Fruit fly (Drosophila melanogaster) whole organism, embryonic: ENCODE data around the gene S6KL.

ENCODE experiments used
- Atf3 ChIP-seq: fragments of 200-800 bp; sonication (Bioruptor generic); optimal IDR thresholded peaks from 3 replicates; lab custom pipeline; 2016; ENCODE audit warnings: missing biosample characterization, missing genetic modification characterization
- B-H2 ChIP-seq: fragments of 200-800 bp; sonication (Bioruptor generic); optimal IDR thresholded peaks from 2 replicates; lab custom pipeline; 2018; ENCODE audit warnings: missing biosample characterization, mild to moderate bottlenecking, missing genetic modification characterization
- CG10267 ChIP-seq: fragments of 200-800 bp; sonication (Bioruptor generic); optimal IDR thresholded peaks from 2 replicates; lab custom pipeline; 2018; ENCODE audit warnings: missing biosample characterization, mild to moderate bottlenecking, missing genetic modification characterization, moderate library complexity
- CG11093 ChIP-seq: fragments of 200-800 bp; sonication (Bioruptor generic); IDR thresholded peaks from 3 replicates; pipeline ENCODE4 v1.3.6; 2022; ENCODE audit warnings: missing biosample characterization, missing genetic modification characterization
- CG11247 ChIP-seq: fragments of 200-800 bp; sonication (Bioruptor generic); IDR thresholded peaks from 2 replicates; pipeline ENCODE4 v1.3.6; 2022; ENCODE audit warnings: missing biosample characterization, missing genetic modification characterization
- CG15269 ChIP-seq: fragments of 200-800 bp; sonication (Bioruptor generic); optimal IDR thresholded peaks from 2 replicates; lab custom pipeline; 2018; ENCODE audit warnings: missing biosample characterization, mild to moderate bottlenecking, missing genetic modification characterization, moderate library complexity
- CG15479 ChIP-seq: fragments of 200-800 bp; sonication (Bioruptor generic); optimal IDR thresholded peaks from 3 replicates; lab custom pipeline; 2019; ENCODE audit warnings: missing biosample characterization, mild to moderate bottlenecking, missing genetic modification characterization, moderate library complexity
- CG1602 ChIP-seq: fragments of 200-800 bp; sonication (Bioruptor generic); optimal IDR thresholded peaks from 3 replicates; lab custom pipeline; 2016; ENCODE audit warnings: missing biosample characterization, missing genetic modification characterization
- CG17361 ChIP-seq: fragments of 200-800 bp; sonication (Bioruptor generic); IDR thresholded peaks from 3 replicates; pipeline ENCODE4 v1.3.6; 2022; ENCODE audit warnings: missing biosample characterization, missing genetic modification characterization
- CG17912 ChIP-seq: fragments of 200-800 bp; sonication (Bioruptor generic); optimal IDR thresholded peaks from 2 replicates; lab custom pipeline; 2018; ENCODE audit warnings: missing biosample characterization, mild to moderate bottlenecking, missing genetic modification characterization
- CG18262 ChIP-seq: fragments of 200-800 bp; optimal IDR thresholded peaks from 3 replicates; lab custom pipeline; 2019; ENCODE audit warnings: missing biosample characterization, mild to moderate bottlenecking, missing genetic modification characterization, moderate library complexity
- CG33213 ChIP-seq: fragments of 200-800 bp; sonication (Bioruptor generic); optimal IDR thresholded peaks from 3 replicates; lab custom pipeline; 2016; ENCODE audit warnings: missing biosample characterization, missing genetic modification characterization
- CG4404 ChIP-seq: fragments of 200-800 bp; sonication (Bioruptor generic); IDR thresholded peaks from 2 replicates; pipeline ENCODE4 v1.3.6; 2022; ENCODE audit warnings: missing biosample characterization, missing genetic modification characterization
- CG5953 ChIP-seq: fragments of 200-800 bp; sonication (Bioruptor generic); IDR thresholded peaks from 2 replicates; pipeline ENCODE4 v1.3.6; 2022; ENCODE audit warnings: missing biosample characterization, missing genetic modification characterization
- CG9609 ChIP-seq: fragments of 200-800 bp; sonication (Bioruptor generic); optimal IDR thresholded peaks from 3 replicates; lab custom pipeline; 2016; ENCODE audit warnings: missing biosample characterization, missing genetic modification characterization
- CTCF ChIP-seq: fragments of 200-800 bp; sonication (Bioruptor generic); optimal IDR thresholded peaks from 2 replicates; lab custom pipeline; 2017; ENCODE audit warnings: missing biosample characterization, mild to moderate bottlenecking, missing genetic modification characterization, moderate library complexity
- Doc2 ChIP-seq: fragments of 200-800 bp; sonication (Bioruptor generic); IDR thresholded peaks from 2 replicates; pipeline ENCODE4 v1.3.6; 2022; ENCODE audit warnings: missing biosample characterization, missing genetic modification characterization
- Eip74EF ChIP-seq, 2 experiments: fragments of 200-800 bp in 1 of 2; fragments of >200 bp in 1 of 2; sonication (Bioruptor generic) in 1 of 2; optimal IDR thresholded peaks; 2 replicates each; lab custom pipeline; 2017 to 2019; ENCODE audit warnings: missing biosample characterization in 2 of 2, missing genetic modification characterization in 2 of 2, mild to moderate bottlenecking in 1 of 2, moderate library complexity in 1 of 2
- Elba2 ChIP-seq: fragments of 200-800 bp; sonication (Bioruptor generic); optimal IDR thresholded peaks from 3 replicates; lab custom pipeline; 2016; ENCODE audit warnings: missing biosample characterization, missing genetic modification characterization
- HLH4C ChIP-seq: fragments of 200-800 bp; sonication (Bioruptor generic); IDR thresholded peaks from 3 replicates; pipeline ENCODE4 v1.3.6; 2022; ENCODE audit warnings: missing biosample characterization, missing genetic modification characterization; ENCODE audit not compliant: partially characterized antibody
- HLHmδ ChIP-seq: fragments of 200-800 bp; sonication (Bioruptor generic); optimal IDR thresholded peaks from 2 replicates; lab custom pipeline; 2018; ENCODE audit warnings: missing biosample characterization, mild to moderate bottlenecking, missing genetic modification characterization, moderate library complexity
- Hmx ChIP-seq: fragments of 200-800 bp; sonication (Bioruptor generic); optimal IDR thresholded peaks from 2 replicates; lab custom pipeline; 2016; ENCODE audit warnings: missing biosample characterization, missing genetic modification characterization
- Hr3 ChIP-seq: fragments of 200-800 bp; sonication (Bioruptor generic); optimal IDR thresholded peaks from 3 replicates; lab custom pipeline; 2016; ENCODE audit warnings: missing biosample characterization, missing genetic modification characterization
- Med ChIP-seq: fragments of 200-800 bp; sonication (Bioruptor generic); peaks from one replicate; lab custom pipeline; 2016; ENCODE audit warnings: missing biosample characterization, missing genetic modification characterization, mild to moderate bottlenecking, inconsistent platforms, moderate library complexity
- NFAT ChIP-seq: fragments of 200-800 bp; sonication (Bioruptor generic); IDR thresholded peaks from 2 replicates; pipeline ENCODE4 v1.3.6; 2022; ENCODE audit warnings: missing biosample characterization, missing genetic modification characterization
- Nf-YB ChIP-seq: fragments of 200-800 bp; sonication (Bioruptor generic); optimal IDR thresholded peaks from 3 replicates; lab custom pipeline; 2019; ENCODE audit warnings: missing biosample characterization, mild to moderate bottlenecking, missing genetic modification characterization, moderate library complexity
- NfI ChIP-seq: fragments of 200-800 bp; sonication (Bioruptor generic); optimal IDR thresholded peaks from 3 replicates; lab custom pipeline; 2018; ENCODE audit warnings: missing biosample characterization, mild to moderate bottlenecking, missing genetic modification characterization, moderate library complexity
- Optix ChIP-seq: fragments of 200-800 bp; sonication (Bioruptor generic); IDR thresholded peaks from 3 replicates; pipeline ENCODE4 v1.3.6; 2022; ENCODE audit warnings: missing biosample characterization, missing genetic modification characterization
- Side ChIP-seq: fragments of 200-800 bp; sonication (Bioruptor generic); optimal IDR thresholded peaks from 2 replicates; lab custom pipeline; 2016; ENCODE audit warnings: missing biosample characterization, missing genetic modification characterization
- Sox100B ChIP-seq: fragments of 200-800 bp; sonication (Bioruptor generic); optimal IDR thresholded peaks from 3 replicates; lab custom pipeline; 2018; ENCODE audit warnings: missing biosample characterization, mild to moderate bottlenecking, missing genetic modification characterization
- Trl ChIP-seq, 3 experiments: fragments of >200 bp in 2 of 3; fragments of 200-800 bp in 1 of 3; sonication (Bioruptor generic) in 1 of 3; optimal IDR thresholded peaks; 2 replicates in 1 of 3; 3 replicates in 2 of 3; lab custom pipeline; 2016 to 2017; ENCODE audit warnings: missing biosample characterization in 1 of 3, missing genetic modification characterization in 1 of 3
- Vsx1 ChIP-seq: fragments of 200-800 bp; sonication (Bioruptor generic); optimal IDR thresholded peaks from 2 replicates; lab custom pipeline; 2017; ENCODE audit warnings: missing biosample characterization, mild to moderate bottlenecking, missing genetic modification characterization, missing genetic modification reagents
- ci ChIP-seq: fragments of 200-800 bp; sonication (Bioruptor generic); IDR thresholded peaks from 3 replicates; pipeline ENCODE4 v1.3.6; 2022; ENCODE audit warnings: missing biosample characterization, missing genetic modification characterization
- crp ChIP-seq, 2 experiments: fragments of 200-800 bp; sonication (Bioruptor generic); optimal IDR thresholded peaks; 2 replicates in 1 of 2; 3 replicates in 1 of 2; lab custom pipeline; 2017; ENCODE audit warnings: missing biosample characterization in 2 of 2, missing genetic modification characterization in 2 of 2, mild to moderate bottlenecking in 1 of 2, moderate library complexity in 1 of 2
- da ChIP-seq: fragments of 200-800 bp; sonication (Bioruptor generic); optimal IDR thresholded peaks from 2 replicates; lab custom pipeline; 2016; ENCODE audit warnings: missing biosample characterization, missing genetic modification characterization
- gt ChIP-seq: fragments of 200-800 bp; sonication (Bioruptor generic); IDR thresholded peaks from 2 replicates; pipeline ENCODE4 v1.3.6; 2022; ENCODE audit warnings: missing biosample characterization, missing genetic modification characterization
- jumu ChIP-seq: fragments of 200-800 bp; sonication (Bioruptor generic); optimal IDR thresholded peaks from 3 replicates; lab custom pipeline; 2016; ENCODE audit warnings: missing biosample characterization, missing genetic modification characterization
- mam ChIP-seq: fragments of 200-800 bp; sonication (Bioruptor generic); optimal IDR thresholded peaks from 3 replicates; lab custom pipeline; 2016; ENCODE audit warnings: missing biosample characterization, missing genetic modification characterization
- mirr ChIP-seq: fragments of 200-800 bp; sonication (Bioruptor generic); optimal IDR thresholded peaks from 3 replicates; lab custom pipeline; 2018; ENCODE audit warnings: missing biosample characterization, mild to moderate bottlenecking, missing genetic modification characterization
- nerfin-1 ChIP-seq: fragments of 200-800 bp; sonication (Bioruptor generic); optimal IDR thresholded peaks from 3 replicates; lab custom pipeline; 2019; ENCODE audit warnings: missing biosample characterization, mild to moderate bottlenecking, missing genetic modification characterization, moderate library complexity
- onecut ChIP-seq: fragments of 200-800 bp; sonication (Bioruptor generic); IDR thresholded peaks from 2 replicates; pipeline ENCODE4 v1.3.6; 2022; ENCODE audit warnings: missing biosample characterization, missing genetic modification characterization
- pan ChIP-seq, 4 experiments: fragments of >200 bp in 3 of 4; fragments of 200-800 bp in 1 of 4; sonication (Bioruptor generic) in 1 of 4; optimal IDR thresholded peaks in 3 of 4; IDR thresholded peaks in 1 of 4; 2 replicates each; pipeline versions ENCODE4 v1.3.6 to Lab custom; 2017 to 2022; ENCODE audit warnings: missing biosample characterization in 2 of 4, missing genetic modification characterization in 2 of 4, mixed read lengths in 1 of 4
- pfk ChIP-seq: fragments of 200-800 bp; sonication (Bioruptor generic); optimal IDR thresholded peaks from 2 replicates; lab custom pipeline; 2018; ENCODE audit warnings: missing biosample characterization, mild to moderate bottlenecking, missing genetic modification characterization, moderate library complexity
- pho ChIP-seq: fragments of 200-800 bp; sonication (Bioruptor generic); optimal IDR thresholded peaks from 2 replicates; lab custom pipeline; 2016; ENCODE audit warnings: missing biosample characterization, missing genetic modification characterization
- ranshi ChIP-seq: fragments of 200-800 bp; sonication (Bioruptor generic); IDR thresholded peaks from 2 replicates; pipeline ENCODE4 v1.3.6; 2022; ENCODE audit warnings: missing biosample characterization, missing genetic modification characterization
- sim ChIP-seq: fragments of 200-800 bp; sonication (Bioruptor generic); IDR thresholded peaks from 2 replicates; pipeline ENCODE4 v1.3.6; 2022; ENCODE audit warnings: missing biosample characterization, missing genetic modification characterization
- sima ChIP-seq: fragments of 200-800 bp; sonication (Bioruptor generic); optimal IDR thresholded peaks from 2 replicates; lab custom pipeline; 2016; ENCODE audit warnings: missing biosample characterization, missing genetic modification characterization
- tio ChIP-seq: fragments of 200-800 bp; sonication (Bioruptor generic); optimal IDR thresholded peaks from 2 replicates; lab custom pipeline; 2017; ENCODE audit warnings: missing biosample characterization, missing genetic modification characterization, inconsistent platforms
- tna ChIP-seq: fragments of 200-800 bp; sonication (Bioruptor generic); IDR thresholded peaks from 2 replicates; pipeline ENCODE4 v1.3.6; 2022; ENCODE audit warnings: missing biosample characterization, missing genetic modification characterization; ENCODE audit not compliant: partially characterized antibody
- wdn ChIP-seq: fragments of 200-800 bp; sonication (Bioruptor generic); IDR thresholded peaks from 2 replicates; pipeline ENCODE4 v1.3.6; 2022; ENCODE audit warnings: missing biosample characterization, missing genetic modification characterization

Gene S6KL

dm6 chrX:18837046-18837445, 48.8 kb downstream of the S6KL start (continued):
- no peak for TF ChIP-seq pfk
- TF ChIP-seq Elba2 (GFP tag; lab: Kevin White, UChicago) = no peak
- TF ChIP-seq Side (GFP tag; lab: Kevin White, UChicago) = peak; percentile 22
- TF ChIP-seq CG1602 (GFP tag; lab: Kevin White, UChicago) = no peak
- TF ChIP-seq HLHmδ = no peak
- TF ChIP-seq crp (GFP tag; optimal IDR thresholded peaks at IDR 0.05; lab: Kevin White, UChicago) = no peak
- peak; percentile 12 for TF ChIP-seq Vsx1
- no peak for TF ChIP-seq Atf3 (GFP tag; lab: Kevin White, UChicago)
- TF ChIP-seq CG17361 (GFP tag; lab: Robert Waterston, UW) = peak; percentile 48; the same call in 2 of the 3 replicates
- no peak for TF ChIP-seq sima (GFP tag; lab: Kevin White, UChicago)
- peak; percentile 59 for TF ChIP-seq CG9609 (GFP tag; lab: Kevin White, UChicago)
- TF ChIP-seq mirr = no peak
- no peak for TF ChIP-seq CG15479 (GFP tag; lab: Kevin White, UChicago)
- peak; percentile 44 for TF ChIP-seq jumu
- no peak for TF ChIP-seq Doc2
- TF ChIP-seq da (GFP tag; lab: Kevin White, UChicago) = no peak
- TF ChIP-seq Hmx (GFP tag; lab: Kevin White, UChicago) = no peak
- TF ChIP-seq pan (optimal IDR thresholded peaks at IDR 0.05; lab: Kevin White, UChicago) = peak in 1 of 2 experiments; percentile 35
- peak in 1 of 2 experiments; percentile 71 for TF ChIP-seq pan (GFP tag; optimal IDR thresholded peaks at IDR 0.05 in 1 of 2, IDR thresholded peaks at IDR 0.05 in 1 of 2)
- TF ChIP-seq sim (GFP tag; lab: Robert Waterston, UW) = no peak
- no peak for TF ChIP-seq pho (GFP tag; lab: Kevin White, UChicago)
- peak; percentile 18 for TF ChIP-seq nerfin-1 (tag; lab: Kevin White, UChicago)
- 0 out of 3 replicates have a peak, but pooled peaks have one; percentile 21 for TF ChIP-seq Optix
- TF ChIP-seq CG10267 (tag; lab: Kevin White, UChicago) = no peak
- peak; percentile 60; the same call in 1 of the 3 replicates for TF ChIP-seq CG11093 (GFP tag; lab: Robert Waterston, UW)
- peak in 1 of 2 experiments; percentile 27 for TF ChIP-seq Eip74EF (GFP tag; optimal IDR thresholded peaks at IDR 0.05; lab: Kevin White, UChicago)
- TF ChIP-seq CG15269 (tag; lab: Kevin White, UChicago) = peak; percentile 67
- TF ChIP-seq Med = peak; percentile 80
- no peak for TF ChIP-seq CG33213 (GFP tag; lab: Kevin White, UChicago)
- TF ChIP-seq NFAT (GFP tag; lab: Robert Waterston, UW) = no peak
- TF ChIP-seq Trl (optimal IDR thresholded peaks at IDR 0.05; lab: Kevin White, UChicago) = no peak
- peak; percentile 35 for TF ChIP-seq Trl (GFP tag; optimal IDR thresholded peaks at IDR 0.05; lab: Kevin White, UChicago)
- TF ChIP-seq ci (GFP tag; lab: Robert Waterston, UW) = 0 out of 3 replicates have a peak, but pooled peaks have one; percentile 61
- TF ChIP-seq ranshi (GFP tag; lab: Robert Waterston, UW) = no peak
- peak; percentile 24 for TF ChIP-seq NfI (GFP tag; lab: Kevin White, UChicago)
- no peak for TF ChIP-seq B-H2 (GFP tag; lab: Kevin White, UChicago)
- peak; percentile 17 for TF ChIP-seq tio
- TF ChIP-seq Hr3 = peak; percentile 43
- TF ChIP-seq Sox100B (GFP tag; lab: Kevin White, UChicago) = no peak
- TF ChIP-seq CG5953 (GFP tag; lab: Robert Waterston, UW) = 0 out of 2 replicates have a peak, but pooled peaks have one; percentile 29
- no peak for TF ChIP-seq gt
- TF ChIP-seq onecut (GFP tag; lab: Robert Waterston, UW) = no peak
- no peak for TF ChIP-seq CG17912 (GFP tag; lab: Kevin White, UChicago)
- TF ChIP-seq wdn (GFP tag; lab: Robert Waterston, UW) = no peak
- TF ChIP-seq tna = no peak
- peak; percentile 63 for TF ChIP-seq CG4404 (GFP tag; lab: Robert Waterston, UW)
- TF ChIP-seq HLH4C (GFP tag; lab: Robert Waterston, UW) = no peak
- peak; percentile 31 for TF ChIP-seq mam (GFP tag; lab: Kevin White, UChicago)
- no peak for TF ChIP-seq CTCF
- peak; percentile 49 for TF ChIP-seq CG18262 (tag; lab: Kevin White, UChicago)
- TF ChIP-seq Nf-YB (GFP tag; lab: Kevin White, UChicago) = no peak
- TF ChIP-seq CG11247 (GFP tag; lab: Robert Waterston, UW) = no peak; the same call in 1 of the 2 replicates
